Fruit fly (Drosophila melanogaster) whole organism, prepupa: Measurements from ENCODE around the gene mirr.
A peak's percentile ranks its signal among the peaks of the same experiment; 100 is the strongest.

Experiments used
- CG10631 ChIP-seq: fragments of 200-800 bp; sonication (Bioruptor generic); optimal IDR thresholded peaks from 2 replicates; lab custom pipeline; 2016; ENCODE audit warnings: missing biosample characterization, missing genetic modification characterization
- CG11762 ChIP-seq: fragments of 200-800 bp; sonication (Bioruptor generic); optimal IDR thresholded peaks from 3 replicates; lab custom pipeline; 2016; ENCODE audit warnings: missing biosample characterization, missing genetic modification characterization; ENCODE audit not compliant: insufficient read depth
- CG1621 ChIP-seq: fragments of 200-800 bp; sonication (Bioruptor generic); optimal IDR thresholded peaks from 3 replicates; lab custom pipeline; 2018; ENCODE audit warnings: missing biosample characterization, mild to moderate bottlenecking, missing genetic modification characterization
- CG16779 ChIP-seq: fragments of 200-800 bp; sonication (Bioruptor generic); optimal IDR thresholded peaks from 3 replicates; lab custom pipeline; 2017; ENCODE audit warnings: missing biosample characterization, mild to moderate bottlenecking, missing genetic modification characterization
- CG3032 ChIP-seq: fragments of 200-800 bp; optimal IDR thresholded peaks from 2 replicates; lab custom pipeline; 2019; ENCODE audit warnings: missing biosample characterization, mild to moderate bottlenecking, missing genetic modification characterization, moderate library complexity
- CG34406 ChIP-seq: fragments of 200-800 bp; sonication (Bioruptor generic); optimal IDR thresholded peaks from 3 replicates; lab custom pipeline; 2016; ENCODE audit warnings: missing biosample characterization, missing genetic modification characterization
- CG6792 ChIP-seq: fragments of 200-800 bp; sonication (Bioruptor generic); optimal IDR thresholded peaks from 3 replicates; lab custom pipeline; 2016; ENCODE audit warnings: missing biosample characterization, missing genetic modification characterization
- CG6808 ChIP-seq: fragments of 200-800 bp; sonication (Bioruptor generic); optimal IDR thresholded peaks from 3 replicates; lab custom pipeline; 2017; ENCODE audit warnings: missing biosample characterization, missing genetic modification characterization, mild to moderate bottlenecking, moderate library complexity, missing genetic modification reagents
- CG7368 ChIP-seq: fragments of 200-800 bp; sonication (Bioruptor generic); optimal IDR thresholded peaks from 3 replicates; lab custom pipeline; 2016; ENCODE audit warnings: missing biosample characterization, missing genetic modification characterization
- CG8119 ChIP-seq: fragments of 200-800 bp; sonication (Bioruptor generic); IDR thresholded peaks from 3 replicates; pipeline ENCODE4 v1.3.6; 2022; ENCODE audit warnings: missing biosample characterization, missing genetic modification characterization
- CG8319 ChIP-seq: fragments of 200-800 bp; sonication (Bioruptor generic); optimal IDR thresholded peaks from 3 replicates; lab custom pipeline; 2016; ENCODE audit warnings: missing biosample characterization, missing genetic modification characterization
- CG8632 ChIP-seq: fragments of 200-800 bp; sonication (Bioruptor generic); optimal IDR thresholded peaks from 3 replicates; lab custom pipeline; 2016; ENCODE audit warnings: missing biosample characterization, missing genetic modification characterization
- CG9139 ChIP-seq: fragments of 200-800 bp; sonication (Bioruptor generic); optimal IDR thresholded peaks from 3 replicates; lab custom pipeline; 2017; ENCODE audit warnings: missing biosample characterization, mild to moderate bottlenecking, missing genetic modification characterization
- Eip78C ChIP-seq: fragments of 200-800 bp; sonication (Bioruptor generic); peaks from one replicate; lab custom pipeline; 2016; ENCODE audit warnings: missing biosample characterization, missing genetic modification characterization
- Eip93F ChIP-seq: fragments of 200-800 bp; sonication (Bioruptor generic); optimal IDR thresholded peaks from 2 replicates; lab custom pipeline; 2016; ENCODE audit warnings: missing biosample characterization, mild to moderate bottlenecking, missing genetic modification characterization
- Ets21C ChIP-seq: fragments of 200-800 bp; sonication (Bioruptor generic); optimal IDR thresholded peaks from 3 replicates; lab custom pipeline; 2016; ENCODE audit warnings: missing biosample characterization, missing genetic modification characterization
- Ets96B ChIP-seq: fragments of 200-800 bp; optimal IDR thresholded peaks from 2 replicates; lab custom pipeline; 2019; ENCODE audit warnings: missing biosample characterization, mild to moderate bottlenecking, missing genetic modification characterization, moderate library complexity
- Gug ChIP-seq: fragments of 200-800 bp; sonication (Bioruptor generic); IDR thresholded peaks from 2 replicates; pipeline ENCODE4 v1.3.6; 2022; ENCODE audit warnings: missing biosample characterization, missing genetic modification characterization
- Hr38 ChIP-seq: sonication (Bioruptor generic); optimal IDR thresholded peaks from 2 replicates; lab custom pipeline; 2016; ENCODE audit warnings: missing biosample characterization, missing genetic modification characterization
- Hr39 ChIP-seq: fragments of 200-800 bp; sonication (Bioruptor generic); optimal IDR thresholded peaks from 2 replicates; lab custom pipeline; 2016; ENCODE audit warnings: missing biosample characterization, missing genetic modification characterization
- Hr4 ChIP-seq: fragments of 200-800 bp; sonication (Bioruptor generic); optimal IDR thresholded peaks from 3 replicates; lab custom pipeline; 2016; ENCODE audit warnings: missing biosample characterization, missing genetic modification characterization
- OdsH ChIP-seq: fragments of 200-800 bp; sonication (Bioruptor generic); optimal IDR thresholded peaks from 3 replicates; lab custom pipeline; 2016; ENCODE audit warnings: missing biosample characterization, missing genetic modification characterization
- Sox102F ChIP-seq: fragments of 200-800 bp; sonication (Bioruptor generic); optimal IDR thresholded peaks from 2 replicates; lab custom pipeline; 2016; ENCODE audit warnings: missing biosample characterization, mild to moderate bottlenecking, missing genetic modification characterization
- Sox15 ChIP-seq: fragments of 200-800 bp; sonication (Bioruptor generic); optimal IDR thresholded peaks from 3 replicates; lab custom pipeline; 2016; ENCODE audit warnings: missing biosample characterization, missing genetic modification characterization
- dac ChIP-seq: fragments of 200-800 bp; sonication (Bioruptor generic); optimal IDR thresholded peaks from 2 replicates; lab custom pipeline; 2017; ENCODE audit warnings: missing biosample characterization, mild to moderate bottlenecking, missing genetic modification characterization
- dsx ChIP-seq: fragments of 200-800 bp; optimal IDR thresholded peaks from 3 replicates; lab custom pipeline; 2019; ENCODE audit warnings: missing biosample characterization, mild to moderate bottlenecking, missing genetic modification characterization, moderate library complexity; ENCODE audit not compliant: poor library complexity, severe bottlenecking
- eg ChIP-seq: fragments of 200-800 bp; sonication (Bioruptor generic); IDR thresholded peaks from 3 replicates; pipeline ENCODE4 v1.3.6; 2022; ENCODE audit warnings: missing biosample characterization, missing genetic modification characterization
- esn ChIP-seq: fragments of 200-800 bp; sonication (Bioruptor generic); optimal IDR thresholded peaks from 2 replicates; lab custom pipeline; 2016; ENCODE audit warnings: missing biosample characterization, mild to moderate bottlenecking, missing genetic modification characterization, moderate library complexity
- fkh ChIP-seq: fragments of 200-800 bp; sonication (Bioruptor generic); optimal IDR thresholded peaks from 3 replicates; lab custom pipeline; 2017; ENCODE audit warnings: missing biosample characterization, mild to moderate bottlenecking, missing genetic modification characterization, moderate library complexity
- lz ChIP-seq: fragments of 200-800 bp; sonication (Bioruptor generic); optimal IDR thresholded peaks from 3 replicates; lab custom pipeline; 2016; ENCODE audit warnings: missing biosample characterization, missing genetic modification characterization
- net ChIP-seq: fragments of 200-800 bp; sonication (Bioruptor generic); optimal IDR thresholded peaks from 3 replicates; lab custom pipeline; 2016; ENCODE audit warnings: missing biosample characterization, missing genetic modification characterization
- pdm3 ChIP-seq: fragments of 200-800 bp; sonication (Bioruptor generic); optimal IDR thresholded peaks from 3 replicates; lab custom pipeline; 2016; ENCODE audit warnings: missing biosample characterization, missing genetic modification characterization
- ss ChIP-seq, 2 experiments: fragments of 200-800 bp; sonication (Bioruptor generic); optimal IDR thresholded peaks; 2 replicates in 1 of 2; 3 replicates in 1 of 2; lab custom pipeline; 2017 to 2018; ENCODE audit warnings: mild to moderate bottlenecking in 2 of 2, missing biosample characterization in 2 of 2, missing genetic modification characterization in 2 of 2, moderate library complexity in 1 of 2
- svp ChIP-seq: fragments of 200-800 bp; sonication (Bioruptor generic); peaks from one replicate; lab custom pipeline; 2016; ENCODE audit warnings: missing biosample characterization, missing genetic modification characterization
- topi ChIP-seq: fragments of 200-800 bp; sonication (Bioruptor generic); optimal IDR thresholded peaks from 3 replicates; lab custom pipeline; 2016; ENCODE audit warnings: missing biosample characterization, missing genetic modification characterization
- vri ChIP-seq: fragments of 200-800 bp; sonication (Bioruptor generic); optimal IDR thresholded peaks from 3 replicates; lab custom pipeline; 2016; ENCODE audit warnings: missing biosample characterization, mild to moderate bottlenecking, missing genetic modification characterization

The mirr gene

dm6 chr3L:12672748-12673288 is 20.6 kb upstream of the mirr start (continued):
- TF ChIP-seq Hr39 = no peak
- TF ChIP-seq esn (GFP tag; lab: Kevin White, UChicago) = peak; percentile 23
- TF ChIP-seq Sox102F (GFP tag; lab: Kevin White, UChicago) = no peak
- no peak for TF ChIP-seq Eip93F (GFP tag; lab: Kevin White, UChicago)
- peak; percentile 22 for TF ChIP-seq CG16779 (tag; lab: Kevin White, UChicago)
- TF ChIP-seq svp = peak; percentile 26
- TF ChIP-seq Ets21C (GFP tag; lab: Kevin White, UChicago) = no peak
- TF ChIP-seq fkh (GFP tag; lab: Kevin White, UChicago) = peak; percentile 9
- peak; percentile 22 for TF ChIP-seq CG11762 (GFP tag; lab: Kevin White, UChicago)
- TF ChIP-seq OdsH (GFP tag; lab: Kevin White, UChicago) = peak; percentile 45
- TF ChIP-seq CG8119 = peak; percentile 82
- TF ChIP-seq pdm3 (GFP tag; lab: Kevin White, UChicago) = peak; percentile 49
- TF ChIP-seq vri (GFP tag; lab: Kevin White, UChicago) = no peak
- no peak for TF ChIP-seq CG9139 (GFP tag; lab: Kevin White, UChicago)
- TF ChIP-seq dsx (GFP tag; lab: Kevin White, UChicago) = peak; percentile 26
- no peak for TF ChIP-seq CG1621
- TF ChIP-seq CG8632 (GFP tag; lab: Kevin White, UChicago) = no peak
- TF ChIP-seq CG7368 = no peak
- peak in 1 of 2 experiments; percentile 38 for TF ChIP-seq ss (GFP tag; optimal IDR thresholded peaks at IDR 0.05; lab: Kevin White, UChicago)
- TF ChIP-seq topi (GFP tag; lab: Kevin White, UChicago) = peak; percentile 23
- peak; percentile 39 for TF ChIP-seq dac
- peak; percentile 84 for TF ChIP-seq Eip78C (GFP tag; lab: Kevin White, UChicago)
- TF ChIP-seq CG3032 (tag; lab: Kevin White, UChicago) = peak; percentile 43
- no peak for TF ChIP-seq Hr38 (GFP tag; lab: Kevin White, UChicago)

dm6 chr3L:12673405-12673804 is 20.0 kb upstream of the mirr start:
- TF ChIP-seq CG16779 (tag; lab: Kevin White, UChicago) = no peak
- no peak for TF ChIP-seq Sox102F (GFP tag; lab: Kevin White, UChicago)
- TF ChIP-seq CG7368 = no peak

DNA sequence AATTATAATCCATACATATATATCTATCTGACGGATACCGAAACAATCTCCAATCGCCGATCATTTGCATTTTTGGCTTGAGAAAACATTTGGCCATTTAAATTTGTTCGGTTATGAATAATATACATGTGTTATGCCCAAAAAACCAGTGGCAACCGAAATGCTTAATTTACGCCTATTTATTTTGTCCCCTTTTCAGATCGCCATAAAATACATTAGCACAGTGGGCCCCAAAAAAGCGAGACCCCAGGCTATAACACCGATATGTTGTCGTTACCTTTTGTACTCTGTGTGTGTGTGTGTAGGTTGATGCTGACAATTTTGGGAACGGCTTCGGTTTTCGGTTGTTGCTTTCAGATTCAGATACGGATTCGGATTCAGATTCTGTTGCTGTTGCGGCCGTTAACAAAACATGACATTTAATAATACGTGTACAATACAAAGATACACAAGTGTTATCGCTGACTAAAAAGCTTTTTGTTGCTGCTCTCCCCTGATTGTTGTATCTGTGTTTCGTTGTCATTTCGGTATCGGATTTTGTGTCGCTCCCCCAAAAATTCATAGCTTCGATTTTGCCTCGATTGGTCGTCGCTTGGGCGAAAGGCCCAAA is 18.1 kb upstream of the mirr start:
- no peak for TF ChIP-seq Ets96B (tag; lab: Kevin White, UChicago)
- no peak for TF ChIP-seq Hr4
- TF ChIP-seq Sox15 (GFP tag; lab: Kevin White, UChicago) = no peak
- TF ChIP-seq lz (GFP tag; lab: Kevin White, UChicago) = no peak
- TF ChIP-seq eg = no peak
- TF ChIP-seq CG34406 (GFP tag; lab: Kevin White, UChicago) = no peak
- TF ChIP-seq net (GFP tag; lab: Kevin White, UChicago) = no peak
- TF ChIP-seq Sox102F (GFP tag; lab: Kevin White, UChicago) = no peak
- TF ChIP-seq OdsH (GFP tag; lab: Kevin White, UChicago) = no peak
- no peak for TF ChIP-seq CG8119
- no peak for TF ChIP-seq dac
- TF ChIP-seq CG16779 (tag; lab: Kevin White, UChicago) = no peak
- no peak for TF ChIP-seq CG6808 (GFP tag; lab: Kevin White, UChicago)
- no peak for TF ChIP-seq CG8319 (GFP tag; lab: Kevin White, UChicago)
- TF ChIP-seq CG3032 (tag; lab: Kevin White, UChicago) = no peak
- no peak for TF ChIP-seq Gug (GFP tag; lab: Robert Waterston, UW)
- TF ChIP-seq CG6792 (GFP tag; lab: Kevin White, UChicago) = no peak
- TF ChIP-seq CG10631 (GFP tag; lab: Kevin White, UChicago) = no peak
- TF ChIP-seq CG7368 = no peak
- no peak for TF ChIP-seq pdm3 (GFP tag; lab: Kevin White, UChicago)
